Fruit fly (Drosophila melanogaster) whole organism, embryonic: ENCODE measurements around the gene tHMG1.

ENCODE experiments used
- Asciz ChIP-seq: fragments of 200-800 bp; sonication (Bioruptor generic); optimal IDR thresholded peaks from 2 replicates; lab custom pipeline; 2017; ENCODE audit warnings: missing biosample characterization, mild to moderate bottlenecking, missing genetic modification characterization, missing genetic modification reagents
- CG10209 ChIP-seq: fragments of 200-800 bp; sonication (Bioruptor generic); optimal IDR thresholded peaks from 3 replicates; lab custom pipeline; 2017; ENCODE audit warnings: missing biosample characterization, mild to moderate bottlenecking, missing genetic modification characterization, missing genetic modification reagents
- CG11504 ChIP-seq: fragments of 200-800 bp; sonication (Bioruptor generic); optimal IDR thresholded peaks from 3 replicates; lab custom pipeline; 2019; ENCODE audit warnings: missing biosample characterization, mild to moderate bottlenecking, missing genetic modification characterization, moderate library complexity
- CG11695 ChIP-seq: fragments of 200-800 bp; sonication (Bioruptor generic); IDR thresholded peaks from 3 replicates; pipeline ENCODE4 v1.3.6; 2022; ENCODE audit warnings: missing biosample characterization, missing genetic modification characterization
- CG1233 ChIP-seq: fragments of 200-800 bp; sonication (Bioruptor generic); optimal IDR thresholded peaks from 4 replicates; lab custom pipeline; 2018; ENCODE audit warnings: missing biosample characterization, mild to moderate bottlenecking, missing genetic modification characterization
- CG12942 ChIP-seq: fragments of 200-800 bp; sonication (Bioruptor generic); optimal IDR thresholded peaks from 3 replicates; lab custom pipeline; 2016; ENCODE audit warnings: missing biosample characterization, missing genetic modification characterization
- CG13287 ChIP-seq: fragments of 200-800 bp; sonication (Bioruptor generic); IDR thresholded peaks from 2 replicates; pipeline ENCODE4 v1.3.6; 2022; ENCODE audit warnings: missing biosample characterization, missing genetic modification characterization; ENCODE audit not compliant: partially characterized antibody
- CG14860 ChIP-seq: fragments of 200-800 bp; sonication (Bioruptor generic); IDR thresholded peaks from 3 replicates; pipeline ENCODE4 v1.3.6; 2022; ENCODE audit warnings: missing biosample characterization, missing genetic modification characterization; ENCODE audit not compliant: partially characterized antibody
- CG16813 ChIP-seq: fragments of 200-800 bp; sonication (Bioruptor generic); IDR thresholded peaks from 3 replicates; pipeline ENCODE4 v1.3.6; 2022; ENCODE audit warnings: missing biosample characterization, missing genetic modification characterization; ENCODE audit not compliant: partially characterized antibody
- CG17328 ChIP-seq: fragments of 200-800 bp; sonication (Bioruptor generic); IDR thresholded peaks from 2 replicates; pipeline ENCODE4 v1.3.6; 2022; ENCODE audit warnings: missing biosample characterization, missing genetic modification characterization
- CG1832 ChIP-seq: fragments of 200-800 bp; sonication (Bioruptor generic); optimal IDR thresholded peaks from 2 replicates; lab custom pipeline; 2017; ENCODE audit warnings: missing biosample characterization, mild to moderate bottlenecking, missing genetic modification characterization, inconsistent platforms
- CG18599 ChIP-seq: fragments of 200-800 bp; sonication (Bioruptor generic); optimal IDR thresholded peaks from 3 replicates; lab custom pipeline; 2017; ENCODE audit warnings: missing biosample characterization, missing genetic modification characterization, mild to moderate bottlenecking, moderate library complexity, missing genetic modification reagents
- CG30403 ChIP-seq: fragments of 200-800 bp; sonication (Bioruptor generic); optimal IDR thresholded peaks from 3 replicates; lab custom pipeline; 2016; ENCODE audit warnings: missing biosample characterization, missing genetic modification characterization
- CG33557 ChIP-seq: fragments of 200-800 bp; sonication (Bioruptor generic); optimal IDR thresholded peaks from 2 replicates; lab custom pipeline; 2019; ENCODE audit warnings: missing biosample characterization, mild to moderate bottlenecking, missing genetic modification characterization, moderate library complexity
- CG34224 ChIP-seq: fragments of 200-800 bp; sonication (Bioruptor generic); IDR thresholded peaks from 3 replicates; pipeline ENCODE4 v1.3.6; 2022; ENCODE audit warnings: missing biosample characterization, missing genetic modification characterization; ENCODE audit not compliant: partially characterized antibody
- CG4730 ChIP-seq: fragments of 200-800 bp; sonication (Bioruptor generic); IDR thresholded peaks from 2 replicates; pipeline ENCODE4 v1.3.6; 2022; ENCODE audit warnings: missing biosample characterization, missing genetic modification characterization
- CG6272 ChIP-seq: fragments of 200-800 bp; sonication (Bioruptor generic); IDR thresholded peaks from 2 replicates; pipeline ENCODE4 v1.3.6; 2022; ENCODE audit warnings: missing biosample characterization, missing genetic modification characterization
- CG7745 ChIP-seq: fragments of 200-800 bp; sonication (Bioruptor generic); optimal IDR thresholded peaks from 2 replicates; lab custom pipeline; 2018; ENCODE audit warnings: missing biosample characterization, mild to moderate bottlenecking, missing genetic modification characterization, moderate library complexity
- CG7839 ChIP-seq: fragments of 200-800 bp; sonication (Bioruptor generic); optimal IDR thresholded peaks from 3 replicates; lab custom pipeline; 2018; ENCODE audit warnings: missing biosample characterization, mild to moderate bottlenecking, missing genetic modification characterization, moderate library complexity
- CG7963 ChIP-seq: fragments of 200-800 bp; sonication (Bioruptor generic); IDR thresholded peaks from 3 replicates; pipeline ENCODE4 v1.3.6; 2022; ENCODE audit warnings: missing biosample characterization, missing genetic modification characterization; ENCODE audit not compliant: partially characterized antibody
- CG8388 ChIP-seq: fragments of 200-800 bp; sonication (Bioruptor generic); optimal IDR thresholded peaks from 2 replicates; lab custom pipeline; 2019; ENCODE audit warnings: missing biosample characterization, mild to moderate bottlenecking, missing genetic modification characterization, moderate library complexity
- CG9727 ChIP-seq: fragments of 200-800 bp; sonication (Bioruptor generic); optimal IDR thresholded peaks from 3 replicates; lab custom pipeline; 2017; ENCODE audit warnings: missing biosample characterization, mild to moderate bottlenecking, missing genetic modification characterization
- CG9876 ChIP-seq: fragments of 200-800 bp; sonication (Bioruptor generic); optimal IDR thresholded peaks from 2 replicates; lab custom pipeline; 2016; ENCODE audit warnings: missing biosample characterization, missing genetic modification characterization
- CHES-1-like ChIP-seq: fragments of 200-800 bp; sonication (Bioruptor generic); optimal IDR thresholded peaks from 2 replicates; lab custom pipeline; 2016; ENCODE audit warnings: missing biosample characterization, missing genetic modification characterization
- Chrac-16 ChIP-seq: fragments of 200-800 bp; sonication (Bioruptor generic); optimal IDR thresholded peaks from 3 replicates; lab custom pipeline; 2016; ENCODE audit warnings: missing biosample characterization, missing genetic modification characterization
- E2f2 ChIP-seq: fragments of 200-800 bp; sonication (Bioruptor generic); IDR thresholded peaks from 2 replicates; pipeline ENCODE4 v1.3.6; 2022; ENCODE audit warnings: missing biosample characterization, missing genetic modification characterization
- Elba2 ChIP-seq: fragments of 200-800 bp; sonication (Bioruptor generic); optimal IDR thresholded peaks from 3 replicates; lab custom pipeline; 2016; ENCODE audit warnings: missing biosample characterization, missing genetic modification characterization
- Fer3 ChIP-seq: fragments of 200-800 bp; sonication (Bioruptor generic); optimal IDR thresholded peaks from 2 replicates; lab custom pipeline; 2018; ENCODE audit warnings: missing biosample characterization, mild to moderate bottlenecking, missing genetic modification characterization, moderate library complexity
- Meics ChIP-seq: fragments of 200-800 bp; sonication (Bioruptor generic); optimal IDR thresholded peaks from 2 replicates; lab custom pipeline; 2017; ENCODE audit warnings: missing biosample characterization, mild to moderate bottlenecking, missing genetic modification characterization
- Sox100B ChIP-seq: fragments of 200-800 bp; sonication (Bioruptor generic); optimal IDR thresholded peaks from 3 replicates; lab custom pipeline; 2018; ENCODE audit warnings: missing biosample characterization, mild to moderate bottlenecking, missing genetic modification characterization
- az2 ChIP-seq: fragments of 200-800 bp; sonication (Bioruptor generic); optimal IDR thresholded peaks from 3 replicates; lab custom pipeline; 2016; ENCODE audit warnings: missing biosample characterization, missing genetic modification characterization
- dm ChIP-seq: fragments of 200-800 bp; sonication (Bioruptor generic); optimal IDR thresholded peaks from 3 replicates; lab custom pipeline; 2016; ENCODE audit warnings: missing biosample characterization, missing genetic modification characterization
- en ChIP-seq: fragments of 200-800 bp; sonication (Bioruptor generic); optimal IDR thresholded peaks from 2 replicates; lab custom pipeline; 2016; ENCODE audit warnings: missing biosample characterization, missing genetic modification characterization
- exex ChIP-seq: fragments of 200-800 bp; sonication (Bioruptor generic); optimal IDR thresholded peaks from 4 replicates; lab custom pipeline; 2018; ENCODE audit warnings: missing biosample characterization, mild to moderate bottlenecking, missing genetic modification characterization, moderate library complexity
- gce ChIP-seq: fragments of 200-800 bp; sonication (Bioruptor generic); IDR thresholded peaks from 3 replicates; pipeline ENCODE4 v1.3.6; 2022; ENCODE audit warnings: missing biosample characterization, missing genetic modification characterization
- gem ChIP-seq: fragments of 200-800 bp; sonication (Bioruptor generic); optimal IDR thresholded peaks from 2 replicates; lab custom pipeline; 2019; ENCODE audit warnings: missing biosample characterization, mild to moderate bottlenecking, missing genetic modification characterization, moderate library complexity
- insv ChIP-seq, 2 experiments: fragments of 200-800 bp; sonication (Bioruptor generic); optimal IDR thresholded peaks; 3 replicates each; lab custom pipeline; 2016 to 2018; ENCODE audit warnings: missing biosample characterization in 2 of 2, missing genetic modification characterization in 2 of 2
- kay ChIP-seq: fragments of 200-800 bp; sonication (Bioruptor generic); optimal IDR thresholded peaks from 2 replicates; lab custom pipeline; 2016; ENCODE audit warnings: missing biosample characterization, missing genetic modification characterization
- kni ChIP-seq: fragments of 200-800 bp; sonication (Bioruptor generic); optimal IDR thresholded peaks from 3 replicates; lab custom pipeline; 2017; ENCODE audit warnings: mild to moderate bottlenecking, missing biosample characterization, missing genetic modification reagents, missing genetic modification characterization
- lov ChIP-seq, 2 experiments: fragments of 200-800 bp in 1 of 2; fragments of >200 bp in 1 of 2; sonication (Bioruptor generic) in 1 of 2; IDR thresholded peaks in 1 of 2; optimal IDR thresholded peaks in 1 of 2; 2 replicates in 1 of 2; 3 replicates in 1 of 2; pipeline versions ENCODE4 v1.3.6 to Lab custom; 2017 to 2022; ENCODE audit warnings: missing biosample characterization in 1 of 2, missing genetic modification characterization in 1 of 2
- pita ChIP-seq: fragments of 200-800 bp; sonication (Bioruptor generic); optimal IDR thresholded peaks from 2 replicates; lab custom pipeline; 2017; ENCODE audit warnings: missing biosample characterization, mild to moderate bottlenecking, missing genetic modification characterization
- ranshi ChIP-seq: fragments of 200-800 bp; sonication (Bioruptor generic); IDR thresholded peaks from 2 replicates; pipeline ENCODE4 v1.3.6; 2022; ENCODE audit warnings: missing biosample characterization, missing genetic modification characterization
- repo ChIP-seq: fragments of 200-800 bp; sonication (Bioruptor generic); optimal IDR thresholded peaks from 2 replicates; lab custom pipeline; 2016; ENCODE audit warnings: missing biosample characterization, missing genetic modification characterization
- slp2 ChIP-seq: fragments of 200-800 bp; sonication (Bioruptor generic); optimal IDR thresholded peaks from 2 replicates; lab custom pipeline; 2016; ENCODE audit warnings: missing biosample characterization, missing genetic modification characterization
- ssp ChIP-seq: fragments of 200-800 bp; sonication (Bioruptor generic); IDR thresholded peaks from 2 replicates; pipeline ENCODE4 v1.3.6; 2022; ENCODE audit warnings: missing biosample characterization, missing genetic modification characterization
- sug ChIP-seq: fragments of 200-800 bp; optimal IDR thresholded peaks from 2 replicates; lab custom pipeline; 2019; ENCODE audit warnings: missing biosample characterization, mild to moderate bottlenecking, missing genetic modification characterization, moderate library complexity
- trem ChIP-seq: fragments of 200-800 bp; optimal IDR thresholded peaks from 3 replicates; lab custom pipeline; 2019; ENCODE audit warnings: missing biosample characterization, mild to moderate bottlenecking, missing genetic modification characterization, moderate library complexity

The tHMG1 gene

DNA sequence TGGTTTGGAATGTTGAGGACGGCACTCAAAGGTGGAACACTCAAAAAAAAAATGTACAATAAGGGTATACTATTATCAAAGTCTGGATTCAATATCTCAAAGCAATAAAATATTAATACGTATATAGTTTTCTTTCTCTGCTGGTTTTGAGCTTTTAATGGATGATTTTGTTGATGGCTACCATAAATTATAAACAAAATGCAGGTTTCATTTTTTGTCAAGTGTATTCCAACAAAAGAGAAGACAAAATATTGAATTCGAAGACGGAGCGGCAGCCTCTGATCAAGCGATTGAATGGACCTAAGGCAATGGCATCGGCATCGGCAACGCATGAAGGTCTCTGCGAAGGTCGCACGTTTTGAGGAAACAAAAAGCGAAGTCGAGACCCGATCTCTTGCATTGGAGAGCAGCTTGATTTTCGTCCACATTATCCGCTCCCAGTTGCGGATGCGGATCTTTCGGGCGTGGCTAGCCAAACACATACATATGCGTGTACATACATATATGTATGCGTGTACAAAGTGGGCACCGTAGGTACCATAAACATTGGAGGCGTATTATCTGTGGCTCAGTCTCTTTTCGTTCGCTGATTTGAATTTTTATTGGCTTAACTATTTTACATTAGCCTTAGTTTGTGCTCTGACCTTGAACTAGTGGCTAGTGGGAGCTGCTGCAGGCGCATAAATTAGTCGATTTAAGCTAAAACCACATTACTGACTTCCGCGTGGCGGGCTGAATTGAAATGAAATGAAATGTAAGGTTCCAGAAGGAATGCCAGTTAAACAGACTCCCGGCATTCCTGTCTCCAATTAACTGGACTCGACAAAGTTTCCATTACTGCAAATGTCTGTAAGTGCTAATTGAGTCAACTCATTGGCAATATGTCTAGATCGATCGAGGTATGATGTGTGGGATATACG lies 45.1 kb downstream of the tHMG1 start (continued):
- TF ChIP-seq CG18599 (GFP tag; lab: Kevin White, UChicago) (peak; percentile 37), kni (no peak), insv (GFP tag; optimal IDR thresholded peaks at IDR 0.05; lab: Kevin White, UChicago) (no peak), CG4730 (GFP tag; lab: Robert Waterston, UW) (no peak; the same call in 1 of the 2 replicates), dm (GFP tag; lab: Kevin White, UChicago) (no peak), CG1832 (GFP tag; lab: Kevin White, UChicago) (no peak), CG7839 (peak; percentile 67), E2f2 (0 out of 2 replicates have a peak, but pooled peaks have one; percentile 22), repo (GFP tag; lab: Kevin White, UChicago) (no peak), lov (optimal IDR thresholded peaks at IDR 0.05; lab: Kevin White, UChicago) (no peak), lov (GFP tag; IDR thresholded peaks at IDR 0.05; lab: Robert Waterston, UW) (no peak), CG8388 (GFP tag; lab: Kevin White, UChicago) (peak; percentile 28), CG30403 (GFP tag; lab: Kevin White, UChicago) (peak; percentile 54), CHES-1-like (no peak), CG12942 (GFP tag; lab: Kevin White, UChicago) (no peak), CG9727 (GFP tag; lab: Kevin White, UChicago) (peak; percentile 24), CG17328 (no peak), CG11504 (peak; percentile 74), CG16813 (GFP tag; lab: Robert Waterston, UW) (no peak), gem (tag; lab: Kevin White, UChicago) (peak; percentile 74), Sox100B (peak; percentile 5), CG34224 (GFP tag; lab: Robert Waterston, UW) (no peak), Chrac-16 (GFP tag; lab: Kevin White, UChicago) (no peak), Fer3 (tag; lab: Kevin White, UChicago) (peak; percentile 37), CG9876 (no peak), Elba2 (GFP tag; lab: Kevin White, UChicago) (no peak), CG1233 (GFP tag; lab: Kevin White, UChicago) (no peak), en (GFP tag; lab: Kevin White, UChicago) (no peak), CG7745 (tag; lab: Kevin White, UChicago) (no peak), trem (tag; lab: Kevin White, UChicago) (no peak), exex (no peak), pita (GFP tag; lab: Kevin White, UChicago) (no peak), ssp (no peak), Meics (GFP tag; lab: Kevin White, UChicago) (peak; percentile 27), CG11695 (GFP tag; lab: Robert Waterston, UW) (0 out of 3 replicates have a peak, but pooled peaks have one; percentile 45), ranshi (GFP tag; lab: Robert Waterston, UW) (peak; percentile 46; the same call in 1 of the 2 replicates), CG14860 (GFP tag; lab: Robert Waterston, UW) (no peak), kay (GFP tag; lab: Kevin White, UChicago) (no peak), CG6272 (GFP tag; lab: Robert Waterston, UW) (no peak), gce (no peak), az2 (GFP tag; lab: Kevin White, UChicago) (peak; percentile 29), Asciz (GFP tag; lab: Kevin White, UChicago) (no peak), CG7963 (GFP tag; lab: Robert Waterston, UW) (no peak), CG33557 (GFP tag; lab: Kevin White, UChicago) (no peak), sug (tag; lab: Kevin White, UChicago) (no peak), CG10209 (GFP tag; lab: Kevin White, UChicago) (peak; percentile 28), slp2 (GFP tag; lab: Kevin White, UChicago) (no peak), CG13287 (GFP tag; lab: Robert Waterston, UW) (no peak)
